Fruit fly (Drosophila melanogaster): ENCODE measurements around the gene CG13101.

- TF ChIP-seq usp (GFP tag; optimal IDR thresholded peaks at IDR 0.05) (no peak), pan (optimal IDR thresholded peaks at IDR 0.05) (no peak), CG8478 (optimal IDR thresholded peaks at IDR 0.05) (no peak), Dll (optimal IDR thresholded peaks at IDR 0.05) (no peak), psq (optimal IDR thresholded peaks at IDR 0.05) (no peak), EcR (GFP tag; optimal IDR thresholded peaks at IDR 0.05) (no peak)
These were observed 36.0 kb downstream of the CG13101 start for dm6 chr2L:8948650-8949049.
